Fruit fly (Drosophila melanogaster): ENCODE measurements around the gene CG8852.

The CG8852 gene

dm6 chr2L:3539996-3540395 is 15.1 kb downstream of the CG8852 start (continued):
- TF ChIP-seq cg (GFP tag; optimal IDR thresholded peaks at IDR 0.05) (peak; percentile 76), ewg (GFP tag; optimal IDR thresholded peaks at IDR 0.05) (peak; percentile 37), dimm (GFP tag; IDR thresholded peaks at IDR 0.05) (no peak), Nf-YA (GFP tag; IDR thresholded peaks at IDR 0.05) (peak; percentile 87), CG1832 (GFP tag; optimal IDR thresholded peaks at IDR 0.05) (peak; percentile 91), CG17385 (GFP tag; optimal IDR thresholded peaks at IDR 0.05) (peak; percentile 53), Doc3 (GFP tag; IDR thresholded peaks at IDR 0.05; ENCODE audit: partially characterized antibody) (no peak), H2.0 (GFP tag; IDR thresholded peaks at IDR 0.05) (no peak), CG4404 (GFP tag; IDR thresholded peaks at IDR 0.05) (no peak), otp (GFP tag; IDR thresholded peaks at IDR 0.05) (0 out of 3 replicates have a peak, but pooled peaks have one; percentile 23), CG8478 (optimal IDR thresholded peaks at IDR 0.05) (peak; percentile 81), Mad (GFP tag; optimal IDR thresholded peaks at IDR 0.05) (no peak), Hr78 (GFP tag; optimal IDR thresholded peaks at IDR 0.05) (no peak), Elba2 (GFP tag; optimal IDR thresholded peaks at IDR 0.05) (no peak), Rx (GFP tag; IDR thresholded peaks at IDR 0.05) (no peak), CG14050 (GFP tag; IDR thresholded peaks at IDR 0.05) (no peak), cato (GFP tag; optimal IDR thresholded peaks at IDR 0.05; ENCODE audit: borderline replicate concordance) (no peak), oc (tag; optimal IDR thresholded peaks at IDR 0.05) (peak; percentile 16), NK7.1 (GFP tag; optimal IDR thresholded peaks at IDR 0.05) (no peak), z (GFP tag; IDR thresholded peaks at IDR 0.05) (peak; percentile 89), D19B (GFP tag; optimal IDR thresholded peaks at IDR 0.05) (no peak), CG2129 (GFP tag; IDR thresholded peaks at IDR 0.05; ENCODE audit: partially characterized antibody) (no peak), dmrt99B (tag; optimal IDR thresholded peaks at IDR 0.05) (no peak), sr (GFP tag; IDR thresholded peaks at IDR 0.05) (peak; percentile 39; the same call in 1 of the 3 replicates), CG3995 (GFP tag; optimal IDR thresholded peaks at IDR 0.05) (no peak), chm (GFP tag; IDR thresholded peaks at IDR 0.05) (peak; percentile 69), Hey (tag; optimal IDR thresholded peaks at IDR 0.05) (no peak), CG10209 (GFP tag; optimal IDR thresholded peaks at IDR 0.05) (no peak), Opbp (GFP tag; IDR thresholded peaks at IDR 0.05; ENCODE audit: partially characterized antibody) (peak; percentile 38; the same call in 1 of the 3 replicates), Poxn (GFP tag; IDR thresholded peaks at IDR 0.05) (no peak), CG10462 (GFP tag; optimal IDR thresholded peaks at IDR 0.05) (no peak), Jarid2 (GFP tag; optimal IDR thresholded peaks at IDR 0.05) (peak; percentile 36), fd96Cb (tag; optimal IDR thresholded peaks at IDR 0.05) (no peak), Mrtf (GFP tag; IDR thresholded peaks at IDR 0.05) (no peak), Nf-YB (GFP tag; optimal IDR thresholded peaks at IDR 0.05) (peak; percentile 97), Dip2 (GFP tag; IDR thresholded peaks at IDR 0.05) (no peak), ro (GFP tag; IDR thresholded peaks at IDR 0.05) (no peak), Antp (GFP tag; optimal IDR thresholded peaks at IDR 0.05) (no peak), klu (GFP tag; IDR thresholded peaks at IDR 0.05) (no peak), mam (GFP tag; optimal IDR thresholded peaks at IDR 0.05) (no peak), vvl (GFP tag; IDR thresholded peaks at IDR 0.05) (no peak), Nf-YC (tag; optimal IDR thresholded peaks at IDR 0.05) (peak; percentile 98), sob (GFP tag; IDR thresholded peaks at IDR 0.05) (peak; percentile 82), cwo (GFP tag; optimal IDR thresholded peaks at IDR 0.05) (no peak), bbx (GFP tag; IDR thresholded peaks at IDR 0.05; ENCODE audit: partially characterized antibody) (peak; percentile 23; the same call in 1 of the 2 replicates), Bgb (GFP tag; IDR thresholded peaks at IDR 0.05; ENCODE audit: partially characterized antibody) (peak; percentile 27; the same call in 1 of the 2 replicates), ftz-f1 (GFP tag; optimal IDR thresholded peaks at IDR 0.05) (no peak), CG32532 (GFP tag; IDR thresholded peaks at IDR 0.05) (peak; percentile 17; the same call in 1 of the 2 replicates), CG31224 (GFP tag; IDR thresholded peaks at IDR 0.05) (no peak), ara (GFP tag; IDR thresholded peaks at IDR 0.05) (no peak), phol (tag; optimal IDR thresholded peaks at IDR 0.05) (peak; percentile 81)

Measured in whole organism, embryonic.